Worm (Caenorhabditis elegans) whole organism, young adult: Measurements from ENCODE around the gene his-42.
A peak's percentile ranks its signal among the peaks of the same experiment; 100 is the strongest.
"Not testable (repeated sequence)": the region's sequence is repeated elsewhere in the genome, so short reads cannot be mapped to it uniquely, and the experiment has no call there.

ENCODE experiments used
- B0019.2 ChIP-seq: fragments of 200-800 bp; sonication (Bioruptor generic); conservative IDR thresholded peaks from 2 replicates; pipeline ENCODE4 v1.3.6; 2022; ENCODE audit warnings: missing genetic modification reagents, missing genetic modification characterization, missing compliant biosample characterization
- C06A6.2 ChIP-seq: fragments of 200-800 bp; sonication (Bioruptor generic); conservative IDR thresholded peaks from 2 replicates; pipeline ENCODE4 v1.3.6; 2022; ENCODE audit warnings: missing genetic modification characterization, missing compliant biosample characterization
- D2030.7 ChIP-seq: fragments of 200-800 bp; sonication (Bioruptor generic); IDR thresholded peaks from 2 replicates; pipeline ENCODE4 v1.3.6; 2022; ENCODE audit warnings: missing genetic modification reagents, missing genetic modification characterization, missing compliant biosample characterization
- F22D6.2 ChIP-seq: sonication (generic microtip); optimal IDR thresholded peaks from 2 replicates; lab custom pipeline; 2016; ENCODE audit warnings: mild to moderate bottlenecking, missing genetic modification characterization, missing compliant biosample characterization
- F52B5.7 ChIP-seq: sonication (generic microtip); optimal IDR thresholded peaks from 2 replicates; lab custom pipeline; 2016; ENCODE audit warnings: mild to moderate bottlenecking, missing genetic modification characterization, missing compliant biosample characterization
- K11D2.4 ChIP-seq: fragments of 200-800 bp; sonication (Bioruptor generic); IDR thresholded peaks from 2 replicates; pipeline ENCODE4 v1.3.6; 2022; ENCODE audit warnings: missing genetic modification reagents, missing genetic modification characterization, missing compliant biosample characterization
- Y95B8A.8 ChIP-seq: fragments of 200-800 bp; sonication (Bioruptor generic); IDR thresholded peaks from 2 replicates; pipeline ENCODE4 v1.3.6; 2022; ENCODE audit warnings: missing genetic modification reagents, missing genetic modification characterization, missing compliant biosample characterization
- ZK185.1 ChIP-seq: sonication (generic microtip); optimal IDR thresholded peaks from 2 replicates; lab custom pipeline; 2016; ENCODE audit warnings: mild to moderate bottlenecking, missing genetic modification characterization, missing compliant biosample characterization; ENCODE audit not compliant: poor library complexity, severe bottlenecking
- ama-1 ChIP-seq, 3 experiments: fragments of 150-350 bp in 1 of 3; sonication (generic microtip) in 2 of 3; optimal IDR thresholded peaks; 2 replicates each; lab custom pipeline; 2014 to 2018; ENCODE audit warnings: missing biosample characterization in 2 of 3, missing genetic modification characterization in 2 of 3, missing genetic modification reagents in 2 of 3
- aptf-2 ChIP-seq: fragments of 200-800 bp; sonication (Bioruptor generic); conservative IDR thresholded peaks from 2 replicates; pipeline ENCODE4 v1.3.6; 2022; ENCODE audit warnings: missing genetic modification reagents, missing genetic modification characterization, missing compliant biosample characterization
- attf-5 ChIP-seq: fragments of 200-800 bp; sonication (Bioruptor generic); optimal IDR thresholded peaks from 2 replicates; lab custom pipeline; 2018; ENCODE audit warnings: mild to moderate bottlenecking, missing genetic modification characterization, missing compliant biosample characterization
- attf-6 ChIP-seq: fragments of 200-800 bp; sonication (Bioruptor generic); IDR thresholded peaks from 2 replicates; pipeline ENCODE4 v1.3.6; 2022; ENCODE audit warnings: missing genetic modification reagents, missing genetic modification characterization, missing compliant biosample characterization
- bed-2 ChIP-seq: fragments of 200-800 bp; sonication (Bioruptor generic); IDR thresholded peaks from 2 replicates; pipeline ENCODE4 v1.3.6; 2022; ENCODE audit warnings: missing genetic modification reagents, missing genetic modification characterization, missing compliant biosample characterization
- ceh-100 ChIP-seq: fragments of 200-800 bp; sonication (Bioruptor generic); IDR thresholded peaks from 2 replicates; pipeline ENCODE4 v1.3.6; 2022; ENCODE audit warnings: missing genetic modification reagents, missing genetic modification characterization, missing compliant biosample characterization
- dox-1 ChIP-seq: fragments of 200-800 bp; sonication (Bioruptor generic); IDR thresholded peaks from 2 replicates; pipeline ENCODE4 v1.3.6; 2022; ENCODE audit warnings: missing genetic modification reagents, missing genetic modification characterization, missing compliant biosample characterization
- hlh-12 ChIP-seq: sonication (generic microtip); optimal IDR thresholded peaks from 2 replicates; lab custom pipeline; 2016; ENCODE audit warnings: missing genetic modification characterization, missing compliant biosample characterization
- hlh-26 ChIP-seq: fragments of 200-800 bp; sonication (Bioruptor generic); conservative IDR thresholded peaks from 2 replicates; pipeline ENCODE4 v1.3.6; 2022; ENCODE audit warnings: missing genetic modification reagents, missing genetic modification characterization, missing compliant biosample characterization
- hrde-1 ChIP-seq: sonication (generic microtip); optimal IDR thresholded peaks from 2 replicates; lab custom pipeline; 2016; ENCODE audit warnings: missing genetic modification characterization, mild to moderate bottlenecking, missing compliant biosample characterization, moderate library complexity, missing genotype, missing genetic modification reagents, borderline replicate concordance
- lin-54 ChIP-seq: fragments of 200-800 bp; sonication (Bioruptor generic); optimal IDR thresholded peaks from 2 replicates; lab custom pipeline; 2018; ENCODE audit warnings: mild to moderate bottlenecking, missing genetic modification characterization, missing compliant biosample characterization
- lsl-1 ChIP-seq: fragments of 200-800 bp; sonication (Bioruptor generic); optimal IDR thresholded peaks from 2 replicates; lab custom pipeline; 2018; ENCODE audit warnings: mild to moderate bottlenecking, missing genetic modification characterization, moderate library complexity, missing compliant biosample characterization
- lsy-27 ChIP-seq: sonication (generic microtip); optimal IDR thresholded peaks from 2 replicates; lab custom pipeline; 2017; ENCODE audit warnings: missing genetic modification characterization, mild to moderate bottlenecking, missing compliant biosample characterization, antibody characterized with exemption, missing genotype, borderline replicate concordance; ENCODE audit not compliant: insufficient read depth
- madf-10 ChIP-seq: sonication (generic microtip); optimal IDR thresholded peaks from 2 replicates; lab custom pipeline; 2016; ENCODE audit warnings: mild to moderate bottlenecking, missing genetic modification characterization, missing compliant biosample characterization
- madf-6 ChIP-seq: fragments of 200-800 bp; sonication (Bioruptor generic); IDR thresholded peaks from 2 replicates; pipeline ENCODE4 v1.3.6; 2022; ENCODE audit warnings: missing genetic modification reagents, missing genetic modification characterization, missing compliant biosample characterization
- mcd-1 ChIP-seq: fragments of 200-800 bp; sonication (Bioruptor generic); IDR thresholded peaks from 2 replicates; pipeline ENCODE4 v1.3.6; 2022; ENCODE audit warnings: missing genetic modification reagents, missing genetic modification characterization, missing compliant biosample characterization
- nfyb-1 ChIP-seq: fragments of 200-800 bp; sonication (Bioruptor generic); IDR thresholded peaks from 2 replicates; pipeline ENCODE4 v1.3.6; 2022; ENCODE audit warnings: missing genetic modification reagents, missing genetic modification characterization, missing compliant biosample characterization
- nhr-80 ChIP-seq: sonication (generic microtip); optimal IDR thresholded peaks from 2 replicates; lab custom pipeline; 2016; ENCODE audit warnings: missing genetic modification characterization, missing compliant biosample characterization
- pha-4 ChIP-seq: fragments of 150-350 bp; sonication (generic microtip); optimal IDR thresholded peaks from 2 replicates; lab custom pipeline; 2014; ENCODE audit warnings: missing biosample characterization, missing genetic modification reagents, missing genetic modification characterization
- rpc-1 ChIP-seq, 2 experiments: fragments of 150-350 bp in 1 of 2; sonication (generic microtip) in 1 of 2; optimal IDR thresholded peaks; 2 replicates each; lab custom pipeline; 2014 to 2018; ENCODE audit warnings: missing biosample characterization in 1 of 2, missing genetic modification characterization in 1 of 2, missing genetic modification reagents in 1 of 2, missing genotype in 1 of 2
- snpc-1.1 ChIP-seq: sonication (generic microtip); optimal IDR thresholded peaks from 2 replicates; lab custom pipeline; 2017; ENCODE audit warnings: missing genetic modification characterization, mild to moderate bottlenecking, missing compliant biosample characterization, antibody characterized with exemption, moderate library complexity, missing genotype, missing genetic modification reagents; ENCODE audit not compliant: insufficient read depth
- snpc-1.3 ChIP-seq: sonication (generic microtip); optimal IDR thresholded peaks from 2 replicates; lab custom pipeline; 2017; ENCODE audit warnings: missing genetic modification characterization, mild to moderate bottlenecking, missing compliant biosample characterization, antibody characterized with exemption, moderate library complexity, missing genotype, missing genetic modification reagents; ENCODE audit not compliant: insufficient read depth
- tbp1 ChIP-seq: fragments of 200-800 bp; sonication (Bioruptor generic); optimal IDR thresholded peaks from 2 replicates; lab custom pipeline; 2018; ENCODE audit warnings: mild to moderate bottlenecking, missing genetic modification characterization, missing compliant biosample characterization
- tlf-1 ChIP-seq: fragments of 200-800 bp; sonication (Bioruptor generic); optimal IDR thresholded peaks from 2 replicates; lab custom pipeline; 2018; ENCODE audit warnings: mild to moderate bottlenecking, missing genetic modification characterization, missing compliant biosample characterization
- unc-130 ChIP-seq: sonication (generic microtip); optimal IDR thresholded peaks from 2 replicates; lab custom pipeline; 2016; ENCODE audit warnings: missing genetic modification reagents, missing genetic modification characterization, missing compliant biosample characterization
- zfh-2 ChIP-seq: fragments of 200-800 bp; sonication (Bioruptor generic); conservative IDR thresholded peaks from 2 replicates; pipeline ENCODE4 v1.3.6; 2022; ENCODE audit warnings: missing genetic modification reagents, missing genetic modification characterization, missing compliant biosample characterization
- ztf-25 ChIP-seq: fragments of 200-800 bp; sonication (Bioruptor generic); IDR thresholded peaks from 2 replicates; pipeline ENCODE4 v1.3.6; 2022; ENCODE audit warnings: missing genetic modification reagents, missing genetic modification characterization, missing compliant biosample characterization
- ztf-3 ChIP-seq: fragments of 200-800 bp; sonication (Bioruptor generic); optimal IDR thresholded peaks from 2 replicates; lab custom pipeline; 2018; ENCODE audit warnings: mild to moderate bottlenecking, missing genetic modification characterization, missing compliant biosample characterization

Gene his-42

DNA sequence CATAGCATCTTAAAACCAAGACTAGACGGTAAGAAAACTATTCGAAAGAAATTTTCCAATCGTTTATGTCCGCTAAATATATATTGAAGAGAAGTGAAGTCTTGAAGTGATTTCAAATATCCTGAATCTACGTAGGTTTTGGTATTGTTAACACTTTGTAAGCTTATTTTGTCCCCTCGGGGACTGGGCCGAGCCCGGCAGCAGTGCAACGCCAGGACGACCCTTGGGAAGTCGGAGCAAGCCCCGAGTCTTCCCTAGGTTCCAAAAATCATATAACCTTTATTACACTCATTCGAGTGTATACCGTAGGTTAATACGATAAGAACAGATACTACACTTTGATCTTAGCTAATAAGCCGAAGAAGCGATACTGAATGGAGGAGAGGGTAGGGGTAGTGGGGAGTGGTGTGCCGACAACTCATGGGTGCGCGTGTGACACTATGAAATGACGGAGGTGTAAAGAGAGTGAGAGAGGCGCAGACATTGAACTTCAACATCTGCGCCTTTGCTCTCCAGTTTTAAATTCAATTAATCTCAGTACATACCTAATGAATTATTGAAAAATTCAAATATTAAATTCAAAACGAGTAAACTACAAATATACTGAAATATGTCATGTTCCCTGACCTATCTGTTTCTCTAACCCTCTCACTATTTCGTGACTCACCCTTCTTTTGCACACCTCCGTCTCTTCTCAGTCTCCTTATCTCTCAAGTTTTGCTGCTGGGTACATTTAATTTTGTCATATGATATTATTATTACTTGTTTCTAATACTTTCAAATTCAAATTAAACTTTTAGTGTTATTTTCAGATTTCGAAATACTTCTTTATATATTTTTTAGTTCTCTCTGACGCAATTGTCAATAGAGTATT, 863 bp upstream of the his-42 start (continued):
- TF ChIP-seq madf-6 (GFP tag; lab: Robert Waterston, UW) (peak; percentile 84), B0019.2 (peak; percentile 11; the same call in 1 of the 2 replicates), aptf-2 (GFP tag; lab: Robert Waterston, UW) (peak; percentile 90), F52B5.7 (tag; lab: Kevin White, UChicago) (peak; percentile 63), dox-1 (peak; percentile 88), ceh-100 (GFP tag; lab: Robert Waterston, UW) (peak; percentile 72), hrde-1 (peak; percentile 47), snpc-1.1 (tag; lab: Kevin White, UChicago) (peak; percentile 90), ztf-25 (GFP tag; lab: Robert Waterston, UW) (0 out of 2 replicates have a peak, but pooled peaks have one; percentile 3), rpc-1 (optimal IDR thresholded peaks at IDR 0.05; lab: Kevin White, UChicago) (peak; percentile 6), rpc-1 (tag; optimal IDR thresholded peaks at IDR 0.05; lab: Kevin White, UChicago) (peak; percentile 4), unc-130 (peak; percentile 29), zfh-2 (GFP tag; lab: Robert Waterston, UW) (peak; percentile 69), mcd-1 (GFP tag; lab: Robert Waterston, UW) (peak; percentile 64; the same call in 1 of the 2 replicates), tlf-1 (GFP tag; lab: Kevin White, UChicago) (peak; percentile 13), attf-5 (GFP tag; lab: Kevin White, UChicago) (peak; percentile 63), D2030.7 (GFP tag; lab: Robert Waterston, UW) (peak; percentile 97)

DNA sequence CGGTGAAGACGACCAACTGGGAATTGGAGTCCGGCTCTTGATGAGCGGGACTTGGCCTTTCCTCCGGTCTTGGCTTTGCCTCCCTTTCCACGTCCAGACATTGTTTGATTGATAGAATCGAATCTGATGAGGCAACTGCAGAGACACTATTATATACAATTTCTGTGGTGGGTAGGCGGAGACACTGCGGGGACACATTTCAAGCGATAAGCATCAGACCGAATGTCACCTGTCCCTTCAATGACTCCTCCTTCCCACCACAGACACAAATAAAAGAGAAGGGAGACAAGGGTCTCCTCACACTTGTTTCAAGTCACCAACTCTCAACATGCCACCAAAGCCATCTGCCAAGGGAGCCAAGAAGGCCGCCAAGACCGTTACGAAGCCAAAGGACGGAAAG, 10.5 kb downstream of the his-42 start, which contains the start of gene his-16:
his-16 (minus strand) TSS at position 101 of the 400 bp plus-strand sequence.
- not testable (repeated sequence) for TF ChIP-seq ztf-3 (GFP tag; lab: Kevin White, UChicago); pha-4; ZK185.1

DNA sequence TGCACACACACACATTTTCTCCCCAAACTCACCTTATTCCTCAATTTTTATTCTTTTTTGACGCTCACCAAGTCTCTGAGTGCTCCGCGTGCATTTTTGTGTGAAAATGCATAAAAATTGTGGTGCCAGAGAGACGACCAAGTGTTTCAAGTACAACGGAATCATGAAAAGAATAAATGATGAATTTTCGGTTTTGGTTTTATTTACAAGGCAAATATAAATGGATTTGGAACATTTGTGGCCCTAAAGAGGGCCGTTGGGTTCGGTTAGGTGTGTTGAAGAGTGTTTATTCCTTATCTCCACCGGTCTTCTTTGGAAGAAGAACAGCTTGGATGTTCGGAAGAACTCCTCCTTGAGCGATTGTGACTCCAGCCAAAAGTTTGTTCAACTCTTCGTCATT, 11.0 kb downstream of the his-42 start:
- TF ChIP-seq dox-1 (peak; percentile 14; the same call in 1 of the 2 replicates), attf-6 (GFP tag; lab: Robert Waterston, UW) (0 out of 2 replicates have a peak, but pooled peaks have one; percentile 29), nfyb-1 (GFP tag; lab: Robert Waterston, UW) (0 out of 2 replicates have a peak, but pooled peaks have one; percentile 19), madf-6 (GFP tag; lab: Robert Waterston, UW) (peak; percentile 39; the same call in 1 of the 2 replicates), Y95B8A.8 (GFP tag; lab: Robert Waterston, UW) (0 out of 2 replicates have a peak, but pooled peaks have one; percentile 13)

DNA sequence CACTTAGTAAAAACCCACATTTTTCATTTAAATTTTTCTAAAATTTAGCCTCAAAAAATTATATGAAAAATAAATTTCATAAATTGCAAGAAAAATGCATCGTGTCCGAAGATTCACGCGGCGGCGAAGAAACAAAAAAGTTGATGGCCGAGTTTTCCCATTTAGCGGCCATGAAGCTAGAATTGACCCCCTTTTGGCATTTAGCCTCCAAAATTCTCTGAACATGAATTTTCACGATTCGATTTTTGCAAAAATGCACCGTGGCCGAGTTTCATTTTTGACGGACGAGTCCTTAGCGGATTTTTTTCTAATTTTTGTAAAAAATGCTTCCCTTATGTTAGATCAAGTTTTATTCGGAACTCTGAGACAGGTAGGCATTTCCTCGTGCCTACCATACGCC, 13.0 kb downstream of the his-42 start:
- TF ChIP-seq ztf-3 (GFP tag; lab: Kevin White, UChicago) (no peak), attf-6 (GFP tag; lab: Robert Waterston, UW) (no peak), lsl-1 (GFP tag; lab: Kevin White, UChicago) (no peak), madf-10 (no peak), lin-54 (no peak), bed-2 (GFP tag; lab: Robert Waterston, UW) (no peak), nhr-80 (tag; lab: Kevin White, UChicago) (no peak), hlh-26 (GFP tag; lab: Robert Waterston, UW) (no peak), snpc-1.3 (tag; lab: Kevin White, UChicago) (no peak), lsy-27 (tag; lab: Kevin White, UChicago) (no peak), hlh-12 (no peak), tbp1 (GFP tag; lab: Kevin White, UChicago) (no peak), K11D2.4 (GFP tag; lab: Robert Waterston, UW) (no peak), ama-1 (optimal IDR thresholded peaks at IDR 0.05; lab: Kevin White, UChicago) (no peak), ama-1 (GFP tag; optimal IDR thresholded peaks at IDR 0.05; lab: Kevin White, UChicago) (no peak), F22D6.2 (tag; lab: Kevin White, UChicago) (no peak), C06A6.2 (GFP tag; lab: Robert Waterston, UW) (no peak), tlf-1 (GFP tag; lab: Kevin White, UChicago) (no peak)
